Worm (Caenorhabditis elegans): ENCODE measurements around the gene fbxa-56.

DNA sequence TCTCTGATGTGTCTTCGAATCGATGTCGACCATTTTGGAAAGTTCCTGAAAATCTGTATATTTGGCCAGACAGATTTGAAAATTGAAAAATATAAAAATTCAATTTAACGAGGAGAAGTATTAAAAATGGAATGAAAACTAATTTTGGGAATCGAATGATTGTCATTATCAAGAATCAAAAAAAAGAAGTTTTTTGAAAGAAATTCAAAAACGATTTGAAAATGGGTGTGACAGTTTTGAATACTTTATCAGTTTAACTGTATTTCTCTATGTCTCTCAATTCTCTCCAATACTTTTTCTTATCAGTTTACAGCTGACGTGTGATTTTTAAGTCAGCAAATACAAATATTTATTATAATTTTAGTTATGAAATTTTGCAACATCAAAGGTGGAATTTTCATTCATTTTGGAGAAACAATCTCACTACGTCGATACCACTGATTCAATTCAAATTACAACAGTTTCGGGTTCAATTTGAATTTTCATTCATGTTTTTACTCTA, 5.6 kb upstream of the fbxa-56 start, which contains the start of gene fbxa-59:
- TF ChIP-seq zag-1 (tag; optimal IDR thresholded peaks at IDR 0.05) = no peak
- TF ChIP-seq ceh-20 (GFP tag; IDR thresholded peaks at IDR 0.05) = no peak
- TF ChIP-seq ctbp-1 (GFP tag; IDR thresholded peaks at IDR 0.05) = no peak
- no peak for TF ChIP-seq pha-4 (GFP tag; IDR thresholded peaks at IDR 0.05)
- no peak for TF ChIP-seq pha-4 (tag; optimal IDR thresholded peaks at IDR 0.05)
- TF ChIP-seq nhr-25 (tag; optimal IDR thresholded peaks at IDR 0.05; ENCODE audit: borderline replicate concordance, insufficient read depth) = no peak
- TF ChIP-seq ceh-82 (tag; optimal IDR thresholded peaks at IDR 0.05) = no peak
- no peak for TF ChIP-seq lin-39 (tag; optimal IDR thresholded peaks at IDR 0.05)
- no peak for TF ChIP-seq Y48G9A.11 (GFP tag; IDR thresholded peaks at IDR 0.05)

Measured in whole organism, L4 larva.